Fruit fly (Drosophila melanogaster) Kc167 (cell line): ENCODE data around the gene Ir94b.

Experiments used
- h ChIP-seq: fragments of >200 bp; optimal IDR thresholded peaks from 3 replicates; lab custom pipeline; 2018; ENCODE audit warnings: missing external identifiers
- insv ChIP-seq: fragments of >200 bp; optimal IDR thresholded peaks from 3 replicates; lab custom pipeline; 2018; ENCODE audit warnings: missing external identifiers
- psq ChIP-seq: fragments of >200 bp; optimal IDR thresholded peaks from 2 replicates; lab custom pipeline; 2017; ENCODE audit warnings: missing external identifiers
- ttk ChIP-seq: sonication (Bioruptor generic); optimal IDR thresholded peaks from 2 replicates; lab custom pipeline; 2017; ENCODE audit warnings: missing external identifiers

DNA sequence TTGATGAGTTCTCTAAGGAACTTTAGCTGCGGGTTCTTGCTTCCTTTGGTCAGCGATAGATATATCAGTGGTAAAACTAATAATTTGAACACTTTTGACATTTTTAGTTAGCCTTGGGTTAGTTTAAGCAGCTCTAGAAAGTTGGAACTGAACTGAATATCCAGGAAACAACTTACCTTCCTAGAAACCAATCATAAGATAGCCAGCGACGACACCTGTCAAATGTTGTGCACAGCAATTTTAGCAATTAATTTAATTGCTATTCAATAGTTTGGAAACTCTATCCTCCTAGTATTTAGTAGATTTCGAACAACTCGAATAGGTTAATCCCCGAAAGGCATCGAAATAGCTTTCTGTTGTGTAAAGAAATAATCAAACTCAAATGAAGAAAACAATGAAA is 2.3 kb upstream of the Ir94b start, which contains the start of gene Ir94c:
- TF ChIP-seq h (no peak), ttk (lab: Kevin White, UChicago) (no peak), insv (lab: Kevin White, UChicago) (no peak), psq (no peak)
